Fruit fly (Drosophila melanogaster) whole organism, embryonic: ENCODE data around the gene CG4596.

ENCODE experiments used
- Antp ChIP-seq: fragments of 200-800 bp; sonication (Bioruptor generic); optimal IDR thresholded peaks from 3 replicates; lab custom pipeline; 2016; ENCODE audit warnings: missing biosample characterization, missing genetic modification characterization
- Atf3 ChIP-seq: fragments of 200-800 bp; sonication (Bioruptor generic); optimal IDR thresholded peaks from 3 replicates; lab custom pipeline; 2016; ENCODE audit warnings: missing biosample characterization, missing genetic modification characterization
- Bdp1 ChIP-seq: fragments of 200-800 bp; sonication (Bioruptor generic); optimal IDR thresholded peaks from 3 replicates; lab custom pipeline; 2016; ENCODE audit warnings: missing biosample characterization, missing genetic modification characterization
- CG10274 ChIP-seq: fragments of 200-800 bp; sonication (Bioruptor generic); optimal IDR thresholded peaks from 3 replicates; lab custom pipeline; 2017; ENCODE audit warnings: missing biosample characterization, mild to moderate bottlenecking, missing genetic modification characterization
- CG10321 ChIP-seq: fragments of 200-800 bp; sonication (Bioruptor generic); IDR thresholded peaks from 2 replicates; pipeline ENCODE4 v1.3.6; 2022; ENCODE audit warnings: missing biosample characterization, missing genetic modification characterization
- CG11085 ChIP-seq: fragments of 200-800 bp; sonication (Bioruptor generic); IDR thresholded peaks from 2 replicates; pipeline ENCODE4 v1.3.6; 2022; ENCODE audit warnings: missing biosample characterization, missing genetic modification characterization
- CG11247 ChIP-seq: fragments of 200-800 bp; sonication (Bioruptor generic); IDR thresholded peaks from 2 replicates; pipeline ENCODE4 v1.3.6; 2022; ENCODE audit warnings: missing biosample characterization, missing genetic modification characterization
- CG14441 ChIP-seq: fragments of 200-800 bp; sonication (Bioruptor generic); IDR thresholded peaks from 2 replicates; pipeline ENCODE4 v1.3.6; 2022; ENCODE audit warnings: missing biosample characterization, missing genetic modification characterization
- CG1529 ChIP-seq: fragments of 200-800 bp; sonication (Bioruptor generic); optimal IDR thresholded peaks from 3 replicates; lab custom pipeline; 2018; ENCODE audit warnings: missing biosample characterization, missing genetic modification characterization
- CG17359 ChIP-seq: fragments of 200-800 bp; sonication (Bioruptor generic); optimal IDR thresholded peaks from 3 replicates; lab custom pipeline; 2018; ENCODE audit warnings: missing biosample characterization, mild to moderate bottlenecking, missing genetic modification characterization, moderate library complexity
- CG18262 ChIP-seq: fragments of 200-800 bp; optimal IDR thresholded peaks from 3 replicates; lab custom pipeline; 2019; ENCODE audit warnings: missing biosample characterization, mild to moderate bottlenecking, missing genetic modification characterization, moderate library complexity
- CG1832 ChIP-seq: fragments of 200-800 bp; sonication (Bioruptor generic); optimal IDR thresholded peaks from 2 replicates; lab custom pipeline; 2017; ENCODE audit warnings: missing biosample characterization, mild to moderate bottlenecking, missing genetic modification characterization, inconsistent platforms
- CG2129 ChIP-seq: fragments of 200-800 bp; sonication (Bioruptor generic); IDR thresholded peaks from 2 replicates; pipeline ENCODE4 v1.3.6; 2022; ENCODE audit warnings: missing biosample characterization, missing genetic modification characterization; ENCODE audit not compliant: partially characterized antibody
- CG2712 ChIP-seq: fragments of 200-800 bp; optimal IDR thresholded peaks from 3 replicates; lab custom pipeline; 2019; ENCODE audit warnings: missing biosample characterization, mild to moderate bottlenecking, missing genetic modification characterization, moderate library complexity
- CG2889 ChIP-seq: fragments of 200-800 bp; sonication (Bioruptor generic); IDR thresholded peaks from 3 replicates; pipeline ENCODE4 v1.3.6; 2022; ENCODE audit warnings: missing biosample characterization, missing genetic modification characterization
- CG3163 ChIP-seq: fragments of 200-800 bp; sonication (Bioruptor generic); optimal IDR thresholded peaks from 3 replicates; lab custom pipeline; 2016; ENCODE audit warnings: missing biosample characterization, missing genetic modification characterization
- CG34422 ChIP-seq: fragments of 200-800 bp; sonication (Bioruptor generic); IDR thresholded peaks from 3 replicates; pipeline ENCODE4 v1.3.6; 2022; ENCODE audit warnings: missing biosample characterization, missing genetic modification characterization
- CG8765 ChIP-seq: fragments of 200-800 bp; sonication (Bioruptor generic); IDR thresholded peaks from 2 replicates; pipeline ENCODE4 v1.3.6; 2022; ENCODE audit warnings: missing biosample characterization, missing genetic modification characterization
- CG9797 ChIP-seq: fragments of 200-800 bp; sonication (Bioruptor generic); optimal IDR thresholded peaks from 3 replicates; lab custom pipeline; 2018; ENCODE audit warnings: missing biosample characterization, mild to moderate bottlenecking, missing genetic modification characterization
- CG9876 ChIP-seq: fragments of 200-800 bp; sonication (Bioruptor generic); optimal IDR thresholded peaks from 2 replicates; lab custom pipeline; 2016; ENCODE audit warnings: missing biosample characterization, missing genetic modification characterization
- Dad ChIP-seq: fragments of 200-800 bp; sonication (Bioruptor generic); optimal IDR thresholded peaks from 3 replicates; lab custom pipeline; 2016; ENCODE audit warnings: missing biosample characterization, missing genetic modification characterization
- HmgZ ChIP-seq: fragments of 200-800 bp; sonication (Bioruptor generic); optimal IDR thresholded peaks from 2 replicates; lab custom pipeline; 2018; ENCODE audit warnings: missing biosample characterization, mild to moderate bottlenecking, missing genetic modification characterization
- Jarid2 ChIP-seq: fragments of 200-800 bp; sonication (Bioruptor generic); optimal IDR thresholded peaks from 3 replicates; lab custom pipeline; 2017; ENCODE audit warnings: mild to moderate bottlenecking, missing biosample characterization, missing genetic modification reagents, missing genetic modification characterization
- Kr ChIP-seq: fragments of 200-800 bp; sonication (Bioruptor generic); optimal IDR thresholded peaks from 2 replicates; lab custom pipeline; 2017; ENCODE audit warnings: missing biosample characterization, mild to moderate bottlenecking, missing genetic modification characterization
- MESR4 ChIP-seq: fragments of 200-800 bp; sonication (Bioruptor generic); optimal IDR thresholded peaks from 2 replicates; lab custom pipeline; 2018; ENCODE audit warnings: missing biosample characterization, mild to moderate bottlenecking, missing genetic modification characterization, moderate library complexity
- MTF-1 ChIP-seq: fragments of 200-800 bp; sonication (Bioruptor generic); optimal IDR thresholded peaks from 2 replicates; lab custom pipeline; 2018; ENCODE audit warnings: missing biosample characterization, mild to moderate bottlenecking, missing genetic modification characterization, borderline replicate concordance
- Max ChIP-seq: fragments of 200-800 bp; sonication (Bioruptor generic); optimal IDR thresholded peaks from 2 replicates; lab custom pipeline; 2016; ENCODE audit warnings: missing biosample characterization, mild to moderate bottlenecking, missing genetic modification characterization
- Rfx ChIP-seq: fragments of 200-800 bp; sonication (Bioruptor generic); IDR thresholded peaks from 2 replicates; pipeline ENCODE4 v1.3.6; 2022; ENCODE audit warnings: missing biosample characterization, missing genetic modification characterization
- Scr ChIP-seq: fragments of 200-800 bp; sonication (Bioruptor generic); IDR thresholded peaks from 2 replicates; pipeline ENCODE4 v1.3.6; 2022; ENCODE audit warnings: missing biosample characterization, missing genetic modification characterization; ENCODE audit not compliant: partially characterized antibody
- Six4 ChIP-seq: fragments of 200-800 bp; sonication (Bioruptor generic); optimal IDR thresholded peaks from 2 replicates; lab custom pipeline; 2016; ENCODE audit warnings: missing biosample characterization, missing genetic modification characterization
- Sox100B ChIP-seq: fragments of 200-800 bp; sonication (Bioruptor generic); optimal IDR thresholded peaks from 3 replicates; lab custom pipeline; 2018; ENCODE audit warnings: missing biosample characterization, mild to moderate bottlenecking, missing genetic modification characterization
- Spps ChIP-seq: fragments of 200-800 bp; sonication (Bioruptor generic); optimal IDR thresholded peaks from 2 replicates; lab custom pipeline; 2018; ENCODE audit warnings: missing biosample characterization, mild to moderate bottlenecking, missing genetic modification characterization
- Sry-δ ChIP-seq: fragments of 200-800 bp; sonication (Bioruptor generic); optimal IDR thresholded peaks from 2 replicates; lab custom pipeline; 2016; ENCODE audit warnings: missing biosample characterization, missing genetic modification characterization
- ac ChIP-seq: fragments of 200-800 bp; sonication (Bioruptor generic); optimal IDR thresholded peaks from 3 replicates; lab custom pipeline; 2017; ENCODE audit warnings: missing biosample characterization, mild to moderate bottlenecking, missing genetic modification characterization
- dm ChIP-seq: fragments of 200-800 bp; sonication (Bioruptor generic); optimal IDR thresholded peaks from 3 replicates; lab custom pipeline; 2016; ENCODE audit warnings: missing biosample characterization, missing genetic modification characterization
- exex ChIP-seq: fragments of 200-800 bp; sonication (Bioruptor generic); optimal IDR thresholded peaks from 4 replicates; lab custom pipeline; 2018; ENCODE audit warnings: missing biosample characterization, mild to moderate bottlenecking, missing genetic modification characterization, moderate library complexity
- fd3F ChIP-seq: fragments of 200-800 bp; sonication (Bioruptor generic); optimal IDR thresholded peaks from 2 replicates; lab custom pipeline; 2018; ENCODE audit warnings: missing biosample characterization, mild to moderate bottlenecking, missing genetic modification characterization, moderate library complexity
- gsb ChIP-seq: fragments of 200-800 bp; sonication (Bioruptor generic); IDR thresholded peaks from 2 replicates; pipeline ENCODE4 v1.3.6; 2022; ENCODE audit warnings: missing biosample characterization, missing genetic modification characterization
- hkb ChIP-seq, 2 experiments: fragments of 200-800 bp in 1 of 2; fragments of >200 bp in 1 of 2; sonication (Bioruptor generic) in 1 of 2; IDR thresholded peaks in 1 of 2; optimal IDR thresholded peaks in 1 of 2; 2 replicates each; pipeline versions ENCODE4 v1.3.6 to Lab custom; 2017 to 2022; ENCODE audit warnings: missing biosample characterization in 1 of 2, missing genetic modification characterization in 1 of 2
- org-1 ChIP-seq: fragments of 200-800 bp; sonication (Bioruptor generic); optimal IDR thresholded peaks from 2 replicates; lab custom pipeline; 2017; ENCODE audit warnings: missing biosample characterization, missing genetic modification characterization
- peb ChIP-seq: fragments of 200-800 bp; sonication (Bioruptor generic); IDR thresholded peaks from 2 replicates; pipeline ENCODE4 v1.3.6; 2022; ENCODE audit warnings: missing biosample characterization, missing genetic modification characterization
- sd ChIP-seq: fragments of 200-800 bp; sonication (Bioruptor generic); optimal IDR thresholded peaks from 3 replicates; lab custom pipeline; 2018; ENCODE audit warnings: missing biosample characterization, mild to moderate bottlenecking, missing genetic modification characterization, moderate library complexity
- shn ChIP-seq: fragments of 200-800 bp; sonication (Bioruptor generic); optimal IDR thresholded peaks from 3 replicates; lab custom pipeline; 2016; ENCODE audit warnings: missing biosample characterization, missing genetic modification characterization
- slbo ChIP-seq: fragments of 200-800 bp; sonication (Bioruptor generic); IDR thresholded peaks from 2 replicates; pipeline ENCODE4 v1.3.6; 2022; ENCODE audit warnings: missing biosample characterization, missing genetic modification characterization
- slp2 ChIP-seq: fragments of 200-800 bp; sonication (Bioruptor generic); optimal IDR thresholded peaks from 2 replicates; lab custom pipeline; 2016; ENCODE audit warnings: missing biosample characterization, missing genetic modification characterization
- tna ChIP-seq: fragments of 200-800 bp; sonication (Bioruptor generic); IDR thresholded peaks from 2 replicates; pipeline ENCODE4 v1.3.6; 2022; ENCODE audit warnings: missing biosample characterization, missing genetic modification characterization; ENCODE audit not compliant: partially characterized antibody
- trem ChIP-seq: fragments of 200-800 bp; optimal IDR thresholded peaks from 3 replicates; lab custom pipeline; 2019; ENCODE audit warnings: missing biosample characterization, mild to moderate bottlenecking, missing genetic modification characterization, moderate library complexity
- unpg ChIP-seq: fragments of 200-800 bp; sonication (Bioruptor generic); optimal IDR thresholded peaks from 3 replicates; lab custom pipeline; 2018; ENCODE audit warnings: missing biosample characterization, mild to moderate bottlenecking, missing genetic modification characterization, moderate library complexity
- vnd ChIP-seq: fragments of 200-800 bp; sonication (Bioruptor generic); IDR thresholded peaks from 3 replicates; pipeline ENCODE4 v1.3.6; 2022; ENCODE audit warnings: missing biosample characterization, missing genetic modification characterization; ENCODE audit not compliant: partially characterized antibody
- vvl ChIP-seq: fragments of 200-800 bp; sonication (Bioruptor generic); IDR thresholded peaks from 2 replicates; pipeline ENCODE4 v1.3.6; 2022; ENCODE audit warnings: missing biosample characterization, missing genetic modification characterization

CG4596 gene

DNA sequence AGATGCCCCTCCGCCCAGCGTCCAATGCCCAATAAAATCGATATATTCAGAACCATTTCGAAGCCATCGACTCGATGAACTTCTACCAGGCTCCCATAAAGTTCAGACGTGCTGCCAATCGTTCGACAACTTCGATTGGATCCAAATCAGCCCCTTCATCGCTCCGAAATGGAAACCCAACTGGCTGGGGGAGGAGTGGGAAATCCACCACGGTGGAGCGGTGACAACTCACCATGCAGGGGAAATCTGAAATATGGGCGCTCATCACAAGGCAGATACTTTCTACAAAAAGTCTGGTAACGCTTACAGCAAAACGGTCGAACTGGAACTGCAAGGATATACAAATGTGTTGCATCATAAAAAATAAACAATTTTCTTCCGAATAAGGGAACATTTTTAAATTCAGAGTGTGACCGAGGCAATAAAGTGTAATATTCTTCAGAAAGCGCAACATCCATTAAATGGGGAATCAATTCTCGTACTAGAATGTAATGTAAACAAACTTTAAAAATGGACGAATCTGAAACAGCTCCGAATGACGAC, 20.5 kb upstream of the CG4596 start, which contains the start of gene CG4565 (continued):
- TF ChIP-seq CG2712 (tag; lab: Kevin White, UChicago), result no peak
- TF ChIP-seq CG11085, result no peak
- peak; percentile 41; the same call in 1 of the 2 replicates for TF ChIP-seq tna
- TF ChIP-seq CG9876 (GFP tag; lab: Kevin White, UChicago), result no peak
- TF ChIP-seq CG18262, result no peak
- no peak for TF ChIP-seq Antp (GFP tag; lab: Kevin White, UChicago)
- no peak for TF ChIP-seq sd
- TF ChIP-seq CG17359 (tag; lab: Kevin White, UChicago), result no peak
- TF ChIP-seq CG3163 (GFP tag; lab: Kevin White, UChicago), result no peak
- no peak for TF ChIP-seq CG1529 (GFP tag; lab: Kevin White, UChicago)
- no peak for TF ChIP-seq Six4
- no peak for TF ChIP-seq slbo (GFP tag; lab: Robert Waterston, UW)
- TF ChIP-seq org-1, result no peak
- TF ChIP-seq Max (GFP tag; lab: Kevin White, UChicago), result no peak
- no peak for TF ChIP-seq Jarid2
- TF ChIP-seq Atf3 (GFP tag; lab: Kevin White, UChicago), result no peak
- TF ChIP-seq CG2889 (GFP tag; lab: Robert Waterston, UW), result no peak
- no peak for TF ChIP-seq CG1832 (GFP tag; lab: Kevin White, UChicago)
- TF ChIP-seq CG10321 (GFP tag; lab: Robert Waterston, UW), result no peak
- no peak for TF ChIP-seq CG8765 (GFP tag; lab: Robert Waterston, UW)
- TF ChIP-seq vnd (GFP tag; lab: Robert Waterston, UW), result 0 out of 3 replicates have a peak, but pooled peaks have one; percentile 31
- peak; percentile 42; the same call in 1 of the 2 replicates for TF ChIP-seq Scr (GFP tag; lab: Robert Waterston, UW)
- TF ChIP-seq HmgZ (tag; lab: Kevin White, UChicago), result no peak
- no peak for TF ChIP-seq Kr (GFP tag; lab: Kevin White, UChicago)
- no peak for TF ChIP-seq shn (GFP tag; lab: Kevin White, UChicago)
- TF ChIP-seq Sox100B (GFP tag; lab: Kevin White, UChicago), result no peak
- no peak for TF ChIP-seq peb (GFP tag; lab: Robert Waterston, UW)
- TF ChIP-seq hkb (optimal IDR thresholded peaks at IDR 0.05; lab: Kevin White, UChicago), result no peak
- 0 out of 2 replicates have a peak, but pooled peaks have one; percentile 35 for TF ChIP-seq hkb (GFP tag; IDR thresholded peaks at IDR 0.05; lab: Robert Waterston, UW)
- TF ChIP-seq MESR4 (GFP tag; lab: Kevin White, UChicago), result no peak
- TF ChIP-seq Dad (GFP tag; lab: Kevin White, UChicago), result no peak
- peak; percentile 22; the same call in 1 of the 2 replicates for TF ChIP-seq vvl (GFP tag; lab: Robert Waterston, UW)
- no peak for TF ChIP-seq CG11247 (GFP tag; lab: Robert Waterston, UW)
- no peak for TF ChIP-seq CG14441 (GFP tag; lab: Robert Waterston, UW)
- no peak for TF ChIP-seq unpg (GFP tag; lab: Kevin White, UChicago)
- no peak for TF ChIP-seq Bdp1 (GFP tag; lab: Kevin White, UChicago)
- no peak for TF ChIP-seq exex (tag; lab: Kevin White, UChicago)
- TF ChIP-seq dm, result no peak
- TF ChIP-seq CG2129 (GFP tag; lab: Robert Waterston, UW), result no peak
- TF ChIP-seq fd3F, result no peak
- TF ChIP-seq gsb (GFP tag; lab: Robert Waterston, UW), result no peak
- no peak for TF ChIP-seq MTF-1 (GFP tag; lab: Kevin White, UChicago)
- no peak for TF ChIP-seq CG10274 (GFP tag; lab: Kevin White, UChicago)
- TF ChIP-seq Sry-δ (GFP tag; lab: Kevin White, UChicago), result peak; percentile 54
- TF ChIP-seq slp2 (GFP tag; lab: Kevin White, UChicago), result no peak
- no peak for TF ChIP-seq Rfx (GFP tag; lab: Robert Waterston, UW)
- no peak; the same call in 2 of the 3 replicates for TF ChIP-seq CG34422 (GFP tag; lab: Robert Waterston, UW)
- TF ChIP-seq trem (tag; lab: Kevin White, UChicago), result peak; percentile 48
- TF ChIP-seq ac, result no peak
- TF ChIP-seq Spps (tag; lab: Kevin White, UChicago), result no peak
- TF ChIP-seq CG9797, result peak; percentile 34
